Worm (Caenorhabditis elegans) whole organism, mixed stage, embryonic: ENCODE results near the gene R11E3.2.

Source experiments
- M03D4.4 ChIP-seq: sonication (generic microtip); optimal IDR thresholded peaks from 2 replicates; lab custom pipeline; 2017; ENCODE audit warnings: mild to moderate bottlenecking, missing genetic modification characterization, missing compliant biosample characterization
- bed-3 ChIP-seq: fragments of 200-800 bp; sonication (Bioruptor generic); optimal IDR thresholded peaks from 3 replicates; lab custom pipeline; 2018; ENCODE audit warnings: mild to moderate bottlenecking, missing genetic modification characterization, moderate library complexity, missing compliant biosample characterization
- blmp-1 ChIP-seq: fragments of 150-350 bp; optimal IDR thresholded peaks from 2 replicates; lab custom pipeline; 2014; ENCODE audit warnings: missing biosample characterization, missing genetic modification characterization
- ceh-39 ChIP-seq: fragments of 150-350 bp; optimal IDR thresholded peaks from 2 replicates; lab custom pipeline; 2014; ENCODE audit warnings: missing biosample characterization, missing genetic modification characterization
- ceh-43 ChIP-seq: fragments of 200-800 bp; sonication (Bioruptor generic); optimal IDR thresholded peaks from 2 replicates; lab custom pipeline; 2018; ENCODE audit warnings: mild to moderate bottlenecking, missing genetic modification characterization, moderate library complexity, missing compliant biosample characterization
- ceh-83 ChIP-seq: fragments of 200-800 bp; sonication (Bioruptor generic); optimal IDR thresholded peaks from 2 replicates; lab custom pipeline; 2018; ENCODE audit warnings: mild to moderate bottlenecking, missing genetic modification characterization, missing compliant biosample characterization
- ces-1 ChIP-seq: fragments of 150-350 bp; optimal IDR thresholded peaks from 2 replicates; lab custom pipeline; 2014; ENCODE audit warnings: missing biosample characterization, missing genetic modification reagents, missing genetic modification characterization
- cnd-1 ChIP-seq: fragments of 200-800 bp; sonication (Bioruptor generic); optimal IDR thresholded peaks from 2 replicates; lab custom pipeline; 2018; ENCODE audit warnings: mild to moderate bottlenecking, missing genetic modification characterization, missing compliant biosample characterization
- drap-1 ChIP-seq: fragments of 200-800 bp; sonication (Bioruptor generic); optimal IDR thresholded peaks from 3 replicates; lab custom pipeline; 2018; ENCODE audit warnings: mild to moderate bottlenecking, missing genetic modification characterization, missing compliant biosample characterization
- elt-1 ChIP-seq: sonication (generic microtip); optimal IDR thresholded peaks from 2 replicates; lab custom pipeline; 2017; ENCODE audit warnings: missing genetic modification characterization, mild to moderate bottlenecking, missing compliant biosample characterization, antibody characterized with exemption, moderate library complexity, borderline replicate concordance; ENCODE audit not compliant: insufficient read depth
- elt-3 ChIP-seq: fragments of 150-350 bp; optimal IDR thresholded peaks from 2 replicates; lab custom pipeline; 2014; ENCODE audit warnings: missing biosample characterization, missing genetic modification characterization
- flh-1 ChIP-seq: fragments of 200-800 bp; sonication (Bioruptor generic); optimal IDR thresholded peaks from 2 replicates; lab custom pipeline; 2018; ENCODE audit warnings: mild to moderate bottlenecking, missing genetic modification characterization, moderate library complexity, missing compliant biosample characterization
- ham-2 ChIP-seq: fragments of 200-800 bp; sonication (Bioruptor generic); optimal IDR thresholded peaks from 2 replicates; lab custom pipeline; 2018; ENCODE audit warnings: mild to moderate bottlenecking, missing genetic modification characterization, missing compliant biosample characterization
- hlh-1 ChIP-seq: fragments of 150-350 bp; optimal IDR thresholded peaks from 2 replicates; lab custom pipeline; 2014; ENCODE audit warnings: missing biosample characterization, missing genetic modification reagents, missing genetic modification characterization
- lin-13 ChIP-seq: fragments of 150-350 bp; optimal IDR thresholded peaks from 2 replicates; lab custom pipeline; 2014; ENCODE audit warnings: missing biosample characterization, missing genetic modification characterization
- lin-32 ChIP-seq: fragments of 200-800 bp; sonication (Bioruptor generic); optimal IDR thresholded peaks from 2 replicates; lab custom pipeline; 2018; ENCODE audit warnings: mild to moderate bottlenecking, missing genetic modification characterization, missing compliant biosample characterization
- lsy-2 ChIP-seq: fragments of 150-350 bp; optimal IDR thresholded peaks from 2 replicates; lab custom pipeline; 2014; ENCODE audit warnings: missing biosample characterization, missing genetic modification characterization
- mab-5 ChIP-seq: fragments of 150-350 bp; optimal IDR thresholded peaks from 2 replicates; lab custom pipeline; 2014; ENCODE audit warnings: missing biosample characterization, missing genetic modification characterization
- mep-1 ChIP-seq: fragments of 150-350 bp; optimal IDR thresholded peaks from 2 replicates; lab custom pipeline; 2017; ENCODE audit warnings: missing biosample characterization, missing genetic modification reagents, missing genetic modification characterization, inconsistent platforms
- mls-2 ChIP-seq: sonication (generic microtip); optimal IDR thresholded peaks from 2 replicates; lab custom pipeline; 2016; ENCODE audit warnings: mild to moderate bottlenecking, missing genetic modification characterization, moderate library complexity, missing compliant biosample characterization
- nhr-12 ChIP-seq: fragments of 150-350 bp; optimal IDR thresholded peaks from 2 replicates; lab custom pipeline; 2014; ENCODE audit warnings: missing biosample characterization, missing genetic modification characterization
- nhr-2 ChIP-seq: fragments of 150-350 bp; optimal IDR thresholded peaks from 2 replicates; lab custom pipeline; 2014; ENCODE audit warnings: missing biosample characterization, missing genetic modification characterization
- nhr-237 ChIP-seq: fragments of 150-350 bp; optimal IDR thresholded peaks from 2 replicates; lab custom pipeline; 2014; ENCODE audit warnings: missing biosample characterization, missing genetic modification characterization
- nhr-28 ChIP-seq: fragments of 150-350 bp; optimal IDR thresholded peaks from 2 replicates; lab custom pipeline; 2014; ENCODE audit warnings: missing biosample characterization, missing genetic modification characterization
- nhr-76 ChIP-seq: sonication (generic microtip); optimal IDR thresholded peaks from 2 replicates; lab custom pipeline; 2017; ENCODE audit warnings: missing biosample characterization, missing genetic modification characterization
- pha-4 ChIP-seq: fragments of 150-350 bp; optimal IDR thresholded peaks from 2 replicates; lab custom pipeline; 2018; ENCODE audit warnings: missing biosample characterization, missing genetic modification reagents, missing genetic modification characterization
- sem-2 ChIP-seq: fragments of 200-800 bp; sonication (Bioruptor generic); optimal IDR thresholded peaks from 2 replicates; lab custom pipeline; 2018; ENCODE audit warnings: mild to moderate bottlenecking, missing genetic modification characterization, missing compliant biosample characterization
- snpc-4 ChIP-seq: fragments of 150-350 bp; optimal IDR thresholded peaks from 2 replicates; lab custom pipeline; 2014; ENCODE audit warnings: missing biosample characterization, missing genetic modification characterization
- sptf-1 ChIP-seq: sonication (generic microtip); optimal IDR thresholded peaks from 2 replicates; lab custom pipeline; 2017; ENCODE audit warnings: mild to moderate bottlenecking, missing genetic modification characterization, moderate library complexity, missing compliant biosample characterization
- tbx-8 ChIP-seq: fragments of 200-800 bp; sonication (Bioruptor generic); optimal IDR thresholded peaks from 2 replicates; lab custom pipeline; 2018; ENCODE audit warnings: mild to moderate bottlenecking, missing genetic modification characterization, moderate library complexity, missing compliant biosample characterization
- unc-120 ChIP-seq: sonication (generic microtip); optimal IDR thresholded peaks from 2 replicates; lab custom pipeline; 2017; ENCODE audit warnings: missing genetic modification characterization, missing compliant biosample characterization; ENCODE audit not compliant: poor library complexity, severe bottlenecking
- unc-39 ChIP-seq: fragments of 150-350 bp; optimal IDR thresholded peaks from 2 replicates; lab custom pipeline; 2014; ENCODE audit warnings: missing biosample characterization, missing genetic modification characterization
- unc-62 ChIP-seq: fragments of 150-350 bp; optimal IDR thresholded peaks from 2 replicates; lab custom pipeline; 2014; ENCODE audit warnings: missing biosample characterization, missing genetic modification reagents, missing genetic modification characterization
- zip-8 ChIP-seq: fragments of 150-350 bp; optimal IDR thresholded peaks from 2 replicates; lab custom pipeline; 2014; ENCODE audit warnings: missing biosample characterization, missing genetic modification characterization
- ztf-11 ChIP-seq: fragments of 150-350 bp; optimal IDR thresholded peaks from 2 replicates; lab custom pipeline; 2014; ENCODE audit warnings: missing biosample characterization, missing genetic modification characterization

The R11E3.2 gene

ce11 chrIV:4776001-4776400 is 4.1 kb downstream of the R11E3.2 start, which contains the start of gene R11E3.19:
Gene R11E3.19 (minus strand): TSS chrIV:4776101.
- TF ChIP-seq elt-3 (tag; lab: Kevin White, UChicago) = no peak
- no peak for TF ChIP-seq hlh-1 (tag; lab: Kevin White, UChicago)
- no peak for TF ChIP-seq lsy-2 (tag; lab: Kevin White, UChicago)
- TF ChIP-seq ceh-83 (GFP tag; lab: Kevin White, UChicago) = no peak
- no peak for TF ChIP-seq ham-2 (GFP tag; lab: Kevin White, UChicago)
- no peak for TF ChIP-seq cnd-1
- TF ChIP-seq mls-2 (tag; lab: Kevin White, UChicago) = no peak
- TF ChIP-seq ces-1 = no peak
- TF ChIP-seq ztf-11 (tag; lab: Kevin White, UChicago) = no peak
- TF ChIP-seq nhr-2 = no peak
- no peak for TF ChIP-seq mep-1 (tag; lab: Kevin White, UChicago)
- no peak for TF ChIP-seq sem-2
- TF ChIP-seq zip-8 (tag; lab: Kevin White, UChicago) = no peak

ce11 chrIV:4776501-4776900 is 4.6 kb downstream of the R11E3.2 start:
- no peak for TF ChIP-seq ceh-43 (GFP tag; lab: Kevin White, UChicago)
- no peak for TF ChIP-seq mls-2 (tag; lab: Kevin White, UChicago)
- no peak for TF ChIP-seq cnd-1
- no peak for TF ChIP-seq bed-3 (GFP tag; lab: Kevin White, UChicago)
- TF ChIP-seq nhr-12 (tag; lab: Kevin White, UChicago) = no peak
- no peak for TF ChIP-seq sem-2

- TF ChIP-seq elt-3 (tag; lab: Kevin White, UChicago) (no peak), ceh-43 (GFP tag; lab: Kevin White, UChicago) (no peak), lin-32 (GFP tag; lab: Kevin White, UChicago) (no peak), nhr-76 (tag; lab: Kevin White, UChicago) (no peak), hlh-1 (tag; lab: Kevin White, UChicago) (no peak), unc-62 (GFP tag; lab: Kevin White, UChicago) (no peak)
These were observed 8.2 kb downstream of the R11E3.2 start, which contains the start of gene set-15 for ce11 chrIV:4780129-4780528. Gene set-15 (minus strand): TSS chrIV:4780229.

- TF ChIP-seq unc-39 (tag; lab: Kevin White, UChicago) = no peak
- no peak for TF ChIP-seq nhr-12 (tag; lab: Kevin White, UChicago)
- TF ChIP-seq nhr-76 (tag; lab: Kevin White, UChicago) = no peak
- TF ChIP-seq mls-2 (tag; lab: Kevin White, UChicago) = peak; percentile 36
- no peak for TF ChIP-seq flh-1
- no peak for TF ChIP-seq nhr-28
- peak; percentile 42 for TF ChIP-seq cnd-1
- TF ChIP-seq unc-120 = peak; percentile 57
- TF ChIP-seq snpc-4 (tag; lab: Kevin White, UChicago) = no peak
- TF ChIP-seq hlh-1 (tag; lab: Kevin White, UChicago) = peak; percentile 73
- no peak for TF ChIP-seq ceh-43 (GFP tag; lab: Kevin White, UChicago)
- no peak for TF ChIP-seq mab-5 (tag; lab: Kevin White, UChicago)
- TF ChIP-seq elt-1 (tag; lab: Kevin White, UChicago) = no peak
- no peak for TF ChIP-seq ham-2 (GFP tag; lab: Kevin White, UChicago)
- no peak for TF ChIP-seq zip-8 (tag; lab: Kevin White, UChicago)
- peak; percentile 19 for TF ChIP-seq ztf-11 (tag; lab: Kevin White, UChicago)
- peak; percentile 55 for TF ChIP-seq sptf-1 (tag; lab: Kevin White, UChicago)
- TF ChIP-seq pha-4 = no peak
- TF ChIP-seq ceh-39 = no peak
- no peak for TF ChIP-seq lin-32 (GFP tag; lab: Kevin White, UChicago)
- TF ChIP-seq ceh-83 (GFP tag; lab: Kevin White, UChicago) = no peak
- TF ChIP-seq M03D4.4 = no peak
- no peak for TF ChIP-seq ces-1
- no peak for TF ChIP-seq sem-2
- TF ChIP-seq blmp-1 (tag; lab: Kevin White, UChicago) = no peak
- no peak for TF ChIP-seq bed-3 (GFP tag; lab: Kevin White, UChicago)
- peak; percentile 75 for TF ChIP-seq nhr-2
- TF ChIP-seq lsy-2 (tag; lab: Kevin White, UChicago) = no peak
- TF ChIP-seq lin-13 (tag; lab: Kevin White, UChicago) = no peak
- TF ChIP-seq unc-62 (GFP tag; lab: Kevin White, UChicago) = no peak
- no peak for TF ChIP-seq tbx-8 (GFP tag; lab: Kevin White, UChicago)
- TF ChIP-seq drap-1 (GFP tag; lab: Kevin White, UChicago) = no peak
- no peak for TF ChIP-seq elt-3 (tag; lab: Kevin White, UChicago)
- TF ChIP-seq nhr-237 (tag; lab: Kevin White, UChicago) = no peak
- TF ChIP-seq mep-1 (tag; lab: Kevin White, UChicago) = no peak
- TF ChIP-seq, all 35 proteins: peak for 7
These were observed 9.2 kb downstream of the R11E3.2 start for ce11 chrIV:4781123-4781522.
